Fruit fly (Drosophila melanogaster) whole organism, prepupa: ENCODE data around the gene PNUTS.

Source experiments
- Blimp-1 ChIP-seq: fragments of 200-800 bp; sonication (Bioruptor generic); optimal IDR thresholded peaks from 3 replicates; lab custom pipeline; 2017; ENCODE audit warnings: missing biosample characterization, missing genetic modification characterization, mild to moderate bottlenecking, moderate library complexity, missing genetic modification reagents
- CG11294 ChIP-seq: fragments of 200-800 bp; sonication (Bioruptor generic); IDR thresholded peaks from 2 replicates; pipeline ENCODE4 v1.3.6; 2022; ENCODE audit warnings: missing biosample characterization, missing genetic modification characterization
- CG11762 ChIP-seq: fragments of 200-800 bp; sonication (Bioruptor generic); optimal IDR thresholded peaks from 3 replicates; lab custom pipeline; 2016; ENCODE audit warnings: missing biosample characterization, missing genetic modification characterization; ENCODE audit not compliant: insufficient read depth
- CG11902 ChIP-seq: fragments of 200-800 bp; sonication (Bioruptor generic); optimal IDR thresholded peaks from 3 replicates; lab custom pipeline; 2016; ENCODE audit warnings: missing biosample characterization, missing genetic modification characterization
- CG1621 ChIP-seq: fragments of 200-800 bp; sonication (Bioruptor generic); optimal IDR thresholded peaks from 3 replicates; lab custom pipeline; 2018; ENCODE audit warnings: missing biosample characterization, mild to moderate bottlenecking, missing genetic modification characterization
- CG16779 ChIP-seq: fragments of 200-800 bp; sonication (Bioruptor generic); optimal IDR thresholded peaks from 3 replicates; lab custom pipeline; 2017; ENCODE audit warnings: missing biosample characterization, mild to moderate bottlenecking, missing genetic modification characterization
- CG3032 ChIP-seq: fragments of 200-800 bp; optimal IDR thresholded peaks from 2 replicates; lab custom pipeline; 2019; ENCODE audit warnings: missing biosample characterization, mild to moderate bottlenecking, missing genetic modification characterization, moderate library complexity
- CG31627 ChIP-seq: fragments of 200-800 bp; sonication (Bioruptor generic); optimal IDR thresholded peaks from 3 replicates; lab custom pipeline; 2016; ENCODE audit warnings: missing biosample characterization, missing genetic modification characterization
- CG34406 ChIP-seq: fragments of 200-800 bp; sonication (Bioruptor generic); optimal IDR thresholded peaks from 3 replicates; lab custom pipeline; 2016; ENCODE audit warnings: missing biosample characterization, missing genetic modification characterization
- CG4318 ChIP-seq: fragments of 200-800 bp; sonication (Bioruptor generic); optimal IDR thresholded peaks from 3 replicates; lab custom pipeline; 2017; ENCODE audit warnings: missing biosample characterization, mild to moderate bottlenecking, missing genetic modification characterization
- CG6163 ChIP-seq: fragments of 200-800 bp; sonication (Bioruptor generic); IDR thresholded peaks from 3 replicates; pipeline ENCODE4 v1.3.6; 2022; ENCODE audit warnings: missing biosample characterization, missing genetic modification characterization
- CG6276 ChIP-seq: fragments of 200-800 bp; sonication (Bioruptor generic); optimal IDR thresholded peaks from 2 replicates; lab custom pipeline; 2017; ENCODE audit warnings: missing biosample characterization, mild to moderate bottlenecking, missing genetic modification characterization
- CG6808 ChIP-seq: fragments of 200-800 bp; sonication (Bioruptor generic); optimal IDR thresholded peaks from 3 replicates; lab custom pipeline; 2017; ENCODE audit warnings: missing biosample characterization, missing genetic modification characterization, mild to moderate bottlenecking, moderate library complexity, missing genetic modification reagents
- CG6854 ChIP-seq: fragments of 200-800 bp; sonication (Bioruptor generic); optimal IDR thresholded peaks from 2 replicates; lab custom pipeline; 2017; ENCODE audit warnings: missing biosample characterization, mild to moderate bottlenecking, missing genetic modification characterization
- CG7368 ChIP-seq: fragments of 200-800 bp; sonication (Bioruptor generic); optimal IDR thresholded peaks from 3 replicates; lab custom pipeline; 2016; ENCODE audit warnings: missing biosample characterization, missing genetic modification characterization
- CG8119 ChIP-seq: fragments of 200-800 bp; sonication (Bioruptor generic); IDR thresholded peaks from 3 replicates; pipeline ENCODE4 v1.3.6; 2022; ENCODE audit warnings: missing biosample characterization, missing genetic modification characterization
- CG8319 ChIP-seq: fragments of 200-800 bp; sonication (Bioruptor generic); optimal IDR thresholded peaks from 3 replicates; lab custom pipeline; 2016; ENCODE audit warnings: missing biosample characterization, missing genetic modification characterization
- CG8632 ChIP-seq: fragments of 200-800 bp; sonication (Bioruptor generic); optimal IDR thresholded peaks from 3 replicates; lab custom pipeline; 2016; ENCODE audit warnings: missing biosample characterization, missing genetic modification characterization
- CG9139 ChIP-seq: fragments of 200-800 bp; sonication (Bioruptor generic); optimal IDR thresholded peaks from 3 replicates; lab custom pipeline; 2017; ENCODE audit warnings: missing biosample characterization, mild to moderate bottlenecking, missing genetic modification characterization
- Eip78C ChIP-seq: fragments of 200-800 bp; sonication (Bioruptor generic); peaks from one replicate; lab custom pipeline; 2016; ENCODE audit warnings: missing biosample characterization, missing genetic modification characterization
- Eip93F ChIP-seq: fragments of 200-800 bp; sonication (Bioruptor generic); optimal IDR thresholded peaks from 2 replicates; lab custom pipeline; 2016; ENCODE audit warnings: missing biosample characterization, mild to moderate bottlenecking, missing genetic modification characterization
- Gug ChIP-seq: fragments of 200-800 bp; sonication (Bioruptor generic); IDR thresholded peaks from 2 replicates; pipeline ENCODE4 v1.3.6; 2022; ENCODE audit warnings: missing biosample characterization, missing genetic modification characterization
- Hr38 ChIP-seq: sonication (Bioruptor generic); optimal IDR thresholded peaks from 2 replicates; lab custom pipeline; 2016; ENCODE audit warnings: missing biosample characterization, missing genetic modification characterization
- Hr4 ChIP-seq: fragments of 200-800 bp; sonication (Bioruptor generic); optimal IDR thresholded peaks from 3 replicates; lab custom pipeline; 2016; ENCODE audit warnings: missing biosample characterization, missing genetic modification characterization
- Lpt ChIP-seq: fragments of 200-800 bp; sonication (Bioruptor generic); optimal IDR thresholded peaks from 3 replicates; lab custom pipeline; 2016; ENCODE audit warnings: missing biosample characterization, missing genetic modification characterization
- Met ChIP-seq: fragments of 200-800 bp; sonication (Bioruptor generic); optimal IDR thresholded peaks from 3 replicates; lab custom pipeline; 2016; ENCODE audit warnings: missing biosample characterization, missing genetic modification characterization
- Sox14 ChIP-seq: fragments of 200-800 bp; sonication (Bioruptor generic); optimal IDR thresholded peaks from 3 replicates; lab custom pipeline; 2016; ENCODE audit warnings: missing biosample characterization, missing genetic modification characterization
- achi ChIP-seq: fragments of 200-800 bp; sonication (Bioruptor generic); optimal IDR thresholded peaks from 3 replicates; lab custom pipeline; 2016; ENCODE audit warnings: missing biosample characterization, missing genetic modification characterization
- cyc ChIP-seq: fragments of 200-800 bp; sonication (Bioruptor generic); optimal IDR thresholded peaks from 3 replicates; lab custom pipeline; 2016; ENCODE audit warnings: missing biosample characterization, missing genetic modification characterization
- dac ChIP-seq: fragments of 200-800 bp; sonication (Bioruptor generic); optimal IDR thresholded peaks from 2 replicates; lab custom pipeline; 2017; ENCODE audit warnings: missing biosample characterization, mild to moderate bottlenecking, missing genetic modification characterization
- eg ChIP-seq: fragments of 200-800 bp; sonication (Bioruptor generic); IDR thresholded peaks from 3 replicates; pipeline ENCODE4 v1.3.6; 2022; ENCODE audit warnings: missing biosample characterization, missing genetic modification characterization
- esn ChIP-seq: fragments of 200-800 bp; sonication (Bioruptor generic); optimal IDR thresholded peaks from 2 replicates; lab custom pipeline; 2016; ENCODE audit warnings: missing biosample characterization, mild to moderate bottlenecking, missing genetic modification characterization, moderate library complexity
- fd59A ChIP-seq: fragments of 200-800 bp; sonication (Bioruptor generic); optimal IDR thresholded peaks from 2 replicates; lab custom pipeline; 2017; ENCODE audit warnings: missing biosample characterization, mild to moderate bottlenecking, missing genetic modification characterization, missing genetic modification reagents
- fd85E ChIP-seq: fragments of 200-800 bp; sonication (Bioruptor generic); optimal IDR thresholded peaks from 3 replicates; lab custom pipeline; 2016; ENCODE audit warnings: missing biosample characterization, missing genetic modification characterization
- fkh ChIP-seq: fragments of 200-800 bp; sonication (Bioruptor generic); optimal IDR thresholded peaks from 3 replicates; lab custom pipeline; 2017; ENCODE audit warnings: missing biosample characterization, mild to moderate bottlenecking, missing genetic modification characterization, moderate library complexity
- net ChIP-seq: fragments of 200-800 bp; sonication (Bioruptor generic); optimal IDR thresholded peaks from 3 replicates; lab custom pipeline; 2016; ENCODE audit warnings: missing biosample characterization, missing genetic modification characterization
- pdm3 ChIP-seq: fragments of 200-800 bp; sonication (Bioruptor generic); optimal IDR thresholded peaks from 3 replicates; lab custom pipeline; 2016; ENCODE audit warnings: missing biosample characterization, missing genetic modification characterization
- ss ChIP-seq, 2 experiments: fragments of 200-800 bp; sonication (Bioruptor generic); optimal IDR thresholded peaks; 2 replicates in 1 of 2; 3 replicates in 1 of 2; lab custom pipeline; 2017 to 2018; ENCODE audit warnings: mild to moderate bottlenecking in 2 of 2, missing biosample characterization in 2 of 2, missing genetic modification characterization in 2 of 2, moderate library complexity in 1 of 2
- svp ChIP-seq: fragments of 200-800 bp; sonication (Bioruptor generic); peaks from one replicate; lab custom pipeline; 2016; ENCODE audit warnings: missing biosample characterization, missing genetic modification characterization
- topi ChIP-seq: fragments of 200-800 bp; sonication (Bioruptor generic); optimal IDR thresholded peaks from 3 replicates; lab custom pipeline; 2016; ENCODE audit warnings: missing biosample characterization, missing genetic modification characterization
- vri ChIP-seq: fragments of 200-800 bp; sonication (Bioruptor generic); optimal IDR thresholded peaks from 3 replicates; lab custom pipeline; 2016; ENCODE audit warnings: missing biosample characterization, mild to moderate bottlenecking, missing genetic modification characterization

Gene PNUTS

dm6 chr2L:838786-839185 lies 31.5 kb upstream of the PNUTS start:
- peak; percentile 29 for TF ChIP-seq Eip78C (GFP tag; lab: Kevin White, UChicago)
- no peak for TF ChIP-seq CG16779 (tag; lab: Kevin White, UChicago)
- no peak for TF ChIP-seq cyc (GFP tag; lab: Kevin White, UChicago)
- no peak for TF ChIP-seq Lpt (GFP tag; lab: Kevin White, UChicago)
- no peak for TF ChIP-seq fd59A (GFP tag; lab: Kevin White, UChicago)
- TF ChIP-seq net (GFP tag; lab: Kevin White, UChicago) = no peak
- no peak for TF ChIP-seq CG8319
- no peak for TF ChIP-seq CG11294 (GFP tag; lab: Robert Waterston, UW)

dm6 chr2L:840022-840421 lies 30.2 kb upstream of the PNUTS start:
- TF ChIP-seq Sox14 (no peak), svp (GFP tag; lab: Kevin White, UChicago) (peak; percentile 82), CG9139 (GFP tag; lab: Kevin White, UChicago) (peak; percentile 25), ss (GFP tag; optimal IDR thresholded peaks at IDR 0.05; lab: Kevin White, UChicago) (peak in 1 of 2 experiments; percentile 14)
- TF ChIP-seq, all 60 proteins: peak for 3

dm6 chr2L:840716-841115 lies 29.5 kb upstream of the PNUTS start:
- no peak for TF ChIP-seq Gug (GFP tag; lab: Robert Waterston, UW)
- TF ChIP-seq eg = peak; percentile 26; the same call in 1 of the 3 replicates
- TF ChIP-seq pdm3 (GFP tag; lab: Kevin White, UChicago) = no peak
- no peak for TF ChIP-seq CG8319
- peak; percentile 12 for TF ChIP-seq Blimp-1 (GFP tag; lab: Kevin White, UChicago)
- TF ChIP-seq CG6854 (GFP tag; lab: Kevin White, UChicago) = no peak
- TF ChIP-seq Eip93F = no peak
- TF ChIP-seq Hr4 (GFP tag; lab: Kevin White, UChicago) = no peak
- TF ChIP-seq CG8632 (GFP tag; lab: Kevin White, UChicago) = no peak
- peak; percentile 19; the same call in 1 of the 3 replicates for TF ChIP-seq CG6163
- TF ChIP-seq ss (GFP tag; optimal IDR thresholded peaks at IDR 0.05; lab: Kevin White, UChicago) = peak in 1 of 2 experiments; percentile 9
- no peak for TF ChIP-seq cyc (GFP tag; lab: Kevin White, UChicago)
- no peak for TF ChIP-seq CG31627 (GFP tag; lab: Kevin White, UChicago)
- no peak for TF ChIP-seq CG1621
- TF ChIP-seq CG8119 (GFP tag; lab: Robert Waterston, UW) = peak; percentile 58; the same call in 1 of the 3 replicates
- no peak for TF ChIP-seq CG11294 (GFP tag; lab: Robert Waterston, UW)
- no peak for TF ChIP-seq Met (GFP tag; lab: Kevin White, UChicago)
- TF ChIP-seq Eip78C (GFP tag; lab: Kevin White, UChicago) = peak; percentile 49
- no peak for TF ChIP-seq vri (GFP tag; lab: Kevin White, UChicago)
- no peak for TF ChIP-seq CG7368 (GFP tag; lab: Kevin White, UChicago)
- no peak for TF ChIP-seq Lpt (GFP tag; lab: Kevin White, UChicago)
- no peak for TF ChIP-seq CG34406
- TF ChIP-seq CG6276 (GFP tag; lab: Kevin White, UChicago) = peak; percentile 29
- TF ChIP-seq CG4318 (GFP tag; lab: Kevin White, UChicago) = no peak
- TF ChIP-seq CG11902 = no peak
- TF ChIP-seq Hr38 = no peak
- TF ChIP-seq fkh (GFP tag; lab: Kevin White, UChicago) = no peak
- TF ChIP-seq achi (GFP tag; lab: Kevin White, UChicago) = no peak
- no peak for TF ChIP-seq esn (GFP tag; lab: Kevin White, UChicago)
- TF ChIP-seq, all 60 proteins: peak for 7

- TF ChIP-seq vri (GFP tag; lab: Kevin White, UChicago) = peak; percentile 96
- peak; percentile 91 for TF ChIP-seq CG11762 (GFP tag; lab: Kevin White, UChicago)
- peak; percentile 95 for TF ChIP-seq CG7368 (GFP tag; lab: Kevin White, UChicago)
- TF ChIP-seq CG6854 (GFP tag; lab: Kevin White, UChicago) = peak; percentile 92
- TF ChIP-seq Met (GFP tag; lab: Kevin White, UChicago) = peak; percentile 98
- TF ChIP-seq CG16779 (tag; lab: Kevin White, UChicago) = peak; percentile 86
- peak; percentile 82 for TF ChIP-seq fd85E (GFP tag; lab: Kevin White, UChicago)
- peak; percentile 99 for TF ChIP-seq svp (GFP tag; lab: Kevin White, UChicago)
- peak; percentile 79 for TF ChIP-seq dac (GFP tag; lab: Kevin White, UChicago)
- peak; percentile 91 for TF ChIP-seq CG9139 (GFP tag; lab: Kevin White, UChicago)
- TF ChIP-seq CG3032 (tag; lab: Kevin White, UChicago) = peak; percentile 96
- peak; percentile 96 for TF ChIP-seq Gug (GFP tag; lab: Robert Waterston, UW)
- peak; percentile 94 for TF ChIP-seq fd59A (GFP tag; lab: Kevin White, UChicago)
- peak; percentile 92 for TF ChIP-seq CG11902
- peak; percentile 96 for TF ChIP-seq eg
- TF ChIP-seq topi (GFP tag; lab: Kevin White, UChicago) = peak; percentile 97
- peak; percentile 98 for TF ChIP-seq CG6163
- peak; percentile 92 for TF ChIP-seq Lpt (GFP tag; lab: Kevin White, UChicago)
- peak; percentile 95 for TF ChIP-seq CG6808
- peak; percentile 97 for TF ChIP-seq pdm3 (GFP tag; lab: Kevin White, UChicago)
- TF ChIP-seq CG31627 (GFP tag; lab: Kevin White, UChicago) = peak; percentile 97
- peak; percentile 95 for TF ChIP-seq CG1621
- TF ChIP-seq Blimp-1 (GFP tag; lab: Kevin White, UChicago) = peak; percentile 91
- peak; percentile 91 for TF ChIP-seq Hr4 (GFP tag; lab: Kevin White, UChicago)
- TF ChIP-seq Sox14 = peak; percentile 98
- peak; percentile 86 for TF ChIP-seq CG6276 (GFP tag; lab: Kevin White, UChicago)
- peak; percentile 60 for TF ChIP-seq Hr38
- TF ChIP-seq Eip93F = peak; percentile 96
Observed at dm6 chr2L:841708-842107, 28.6 kb upstream of the PNUTS start.
